Worm (Caenorhabditis elegans) whole organism, L3 larva: ENCODE results near the gene ceh-82.

Source experiments
- R02D3.7 ChIP-seq: fragments of 150-350 bp; optimal IDR thresholded peaks from 2 replicates; lab custom pipeline; 2014; ENCODE audit warnings: missing biosample characterization, missing genetic modification characterization
- ZK546.5 ChIP-seq: sonication (generic microtip); optimal IDR thresholded peaks from 2 replicates; lab custom pipeline; 2017; ENCODE audit warnings: missing biosample characterization, missing genetic modification characterization
- aly-2 ChIP-seq: fragments of 150-350 bp; optimal IDR thresholded peaks from 2 replicates; lab custom pipeline; 2014; ENCODE audit warnings: missing biosample characterization, missing genetic modification characterization
- ama-1 ChIP-seq: fragments of 150-350 bp; optimal IDR thresholded peaks from 2 replicates; lab custom pipeline; 2018
- ceh-9 ChIP-seq: sonication (generic microtip); optimal IDR thresholded peaks from 2 replicates; lab custom pipeline; 2018; ENCODE audit warnings: missing biosample characterization, missing genetic modification characterization
- egl-27 ChIP-seq: sonication (generic microtip); optimal IDR thresholded peaks from 4 replicates; lab custom pipeline; 2017; ENCODE audit warnings: missing biosample characterization, missing genetic modification reagents, missing genetic modification characterization
- egl-5 ChIP-seq: fragments of 150-350 bp; optimal IDR thresholded peaks from 2 replicates; lab custom pipeline; 2017; ENCODE audit warnings: missing biosample characterization, missing genetic modification reagents, missing genetic modification characterization, inconsistent platforms
- elt-1 ChIP-seq: fragments of 150-350 bp; optimal IDR thresholded peaks from 2 replicates; lab custom pipeline; 2014; ENCODE audit warnings: missing biosample characterization, missing genetic modification characterization
- elt-3 ChIP-seq, 3 experiments: fragments of 150-350 bp in 1 of 3; sonication (generic microtip) in 2 of 3; optimal IDR thresholded peaks; 2 replicates in 2 of 3; 4 replicates in 1 of 3; lab custom pipeline; 2014 to 2017; ENCODE audit warnings: missing biosample characterization in 3 of 3, missing genetic modification characterization in 3 of 3
- eor-1 ChIP-seq, 2 experiments: fragments of 150-350 bp; optimal IDR thresholded peaks; 2 replicates each; lab custom pipeline; 2014 to 2018; ENCODE audit warnings: missing biosample characterization in 2 of 2, missing genetic modification characterization in 2 of 2
- fkh-10 ChIP-seq: sonication (generic microtip); optimal IDR thresholded peaks from 2 replicates; lab custom pipeline; 2017; ENCODE audit warnings: missing biosample characterization, missing genetic modification reagents, missing genetic modification characterization
- fkh-2 ChIP-seq: fragments of 150-350 bp; optimal IDR thresholded peaks from 2 replicates; lab custom pipeline; 2014; ENCODE audit warnings: missing biosample characterization, missing genetic modification reagents, missing genetic modification characterization
- fos-1 ChIP-seq: fragments of 150-350 bp; optimal IDR thresholded peaks from 2 replicates; lab custom pipeline; 2014; ENCODE audit warnings: missing biosample characterization, missing genetic modification characterization
- hmg-11 ChIP-seq: sonication (generic microtip); optimal IDR thresholded peaks from 2 replicates; lab custom pipeline; 2016; ENCODE audit warnings: missing genetic modification characterization, missing compliant biosample characterization
- lin-15B ChIP-seq: fragments of 150-350 bp; optimal IDR thresholded peaks from 2 replicates; lab custom pipeline; 2014; ENCODE audit warnings: missing biosample characterization, missing genetic modification characterization
- lin-39 ChIP-seq: fragments of 150-350 bp; optimal IDR thresholded peaks from 2 replicates; lab custom pipeline; 2018; ENCODE audit warnings: missing biosample characterization, missing genetic modification reagents, missing genetic modification characterization
- lsy-12 ChIP-seq: sonication (generic microtip); optimal IDR thresholded peaks from 2 replicates; lab custom pipeline; 2016; ENCODE audit warnings: mild to moderate bottlenecking, missing genetic modification characterization, missing compliant biosample characterization
- mdl-1 ChIP-seq: fragments of 150-350 bp; optimal IDR thresholded peaks from 2 replicates; lab custom pipeline; 2014; ENCODE audit warnings: missing biosample characterization, missing genetic modification characterization
- mml-1 ChIP-seq: fragments of 150-350 bp; sonication (generic microtip); optimal IDR thresholded peaks from 3 replicates; lab custom pipeline; 2014; ENCODE audit warnings: missing biosample characterization, missing genetic modification characterization
- nfya-1 ChIP-seq: sonication (generic microtip); optimal IDR thresholded peaks from 2 replicates; lab custom pipeline; 2017; ENCODE audit warnings: missing genetic modification characterization, mild to moderate bottlenecking, missing compliant biosample characterization, antibody characterized with exemption, moderate library complexity; ENCODE audit not compliant: insufficient read depth
- nhr-11 ChIP-seq: fragments of 150-350 bp; optimal IDR thresholded peaks from 2 replicates; lab custom pipeline; 2014; ENCODE audit warnings: missing biosample characterization, missing genetic modification characterization
- nhr-12 ChIP-seq: fragments of 150-350 bp; optimal IDR thresholded peaks from 2 replicates; lab custom pipeline; 2014; ENCODE audit warnings: missing biosample characterization, missing genetic modification characterization
- nhr-23 ChIP-seq: fragments of 150-350 bp; optimal IDR thresholded peaks from 2 replicates; lab custom pipeline; 2014; ENCODE audit warnings: missing biosample characterization, missing genetic modification reagents, missing genetic modification characterization
- nhr-237 ChIP-seq: fragments of 150-350 bp; optimal IDR thresholded peaks from 2 replicates; lab custom pipeline; 2014; ENCODE audit warnings: missing biosample characterization, missing genetic modification characterization
- nhr-25 ChIP-seq: sonication (generic microtip); optimal IDR thresholded peaks from 2 replicates; lab custom pipeline; 2017; ENCODE audit warnings: missing biosample characterization, missing genetic modification characterization
- nhr-28 ChIP-seq: fragments of 150-350 bp; optimal IDR thresholded peaks from 2 replicates; lab custom pipeline; 2014; ENCODE audit warnings: missing biosample characterization, missing genetic modification characterization
- nhr-43 ChIP-seq: sonication (generic microtip); optimal IDR thresholded peaks from 2 replicates; lab custom pipeline; 2016; ENCODE audit warnings: mild to moderate bottlenecking, missing genetic modification characterization, missing compliant biosample characterization; ENCODE audit not compliant: poor library complexity, severe bottlenecking
- nhr-67 ChIP-seq: fragments of 150-350 bp; optimal IDR thresholded peaks from 2 replicates; lab custom pipeline; 2014; ENCODE audit warnings: missing biosample characterization, missing genetic modification characterization
- nhr-77 ChIP-seq: fragments of 150-350 bp; optimal IDR thresholded peaks from 2 replicates; lab custom pipeline; 2014; ENCODE audit warnings: missing biosample characterization, missing genetic modification characterization
- pha-4 ChIP-seq: fragments of 150-350 bp; optimal IDR thresholded peaks from 2 replicates; lab custom pipeline; 2014; ENCODE audit warnings: missing biosample characterization, missing genetic modification reagents, missing genetic modification characterization
- pqm-1 ChIP-seq: fragments of 150-350 bp; optimal IDR thresholded peaks from 2 replicates; lab custom pipeline; 2017; ENCODE audit warnings: missing biosample characterization, missing genetic modification characterization, inconsistent platforms
- sea-2 ChIP-seq: fragments of 150-350 bp; sonication (generic microtip); optimal IDR thresholded peaks from 4 replicates; lab custom pipeline; 2014; ENCODE audit warnings: missing biosample characterization, missing genetic modification reagents, missing genetic modification characterization
- skn-1 ChIP-seq: fragments of 150-350 bp; optimal IDR thresholded peaks from 2 replicates; lab custom pipeline; 2014; ENCODE audit warnings: missing biosample characterization, missing genetic modification characterization
- snpc-4 ChIP-seq: fragments of 150-350 bp; optimal IDR thresholded peaks from 2 replicates; lab custom pipeline; 2014; ENCODE audit warnings: missing biosample characterization, missing genetic modification characterization
- tbx-2 ChIP-seq: sonication (generic microtip); optimal IDR thresholded peaks from 2 replicates; lab custom pipeline; 2016; ENCODE audit warnings: mild to moderate bottlenecking, missing genetic modification characterization, missing compliant biosample characterization
- unc-62 ChIP-seq: fragments of 150-350 bp; sonication (generic microtip); optimal IDR thresholded peaks from 4 replicates; lab custom pipeline; 2014; ENCODE audit warnings: missing biosample characterization, missing genetic modification reagents, missing genetic modification characterization
- ztf-11 ChIP-seq: fragments of 150-350 bp; optimal IDR thresholded peaks from 2 replicates; lab custom pipeline; 2014; ENCODE audit warnings: missing biosample characterization, missing genetic modification characterization
- ztf-4 ChIP-seq: fragments of 150-350 bp; optimal IDR thresholded peaks from 2 replicates; lab custom pipeline; 2014; ENCODE audit warnings: missing biosample characterization, missing genetic modification characterization

ceh-82 gene

ce11 chrII:1741248-1741647 lies 9.2 kb downstream of the ceh-82 start, which contains the start of gene K07G6.1:
K07G6.1 (plus strand) TSS chrII:1741548.
- TF ChIP-seq ztf-11 (no peak), tbx-2 (tag; lab: Kevin White, UChicago) (no peak), eor-1 (tag; optimal IDR thresholded peaks at IDR 0.05; lab: Kevin White, UChicago) (no peak), lsy-12 (no peak), fkh-10 (GFP tag; lab: Kevin White, UChicago) (no peak), nhr-12 (tag; lab: Kevin White, UChicago) (no peak), nhr-11 (tag; lab: Kevin White, UChicago) (no peak), egl-27 (tag; lab: Kevin White, UChicago) (no peak), elt-3 (tag; optimal IDR thresholded peaks at IDR 0.05; lab: Kevin White, UChicago) (no peak), hmg-11 (no peak), fos-1 (no peak), egl-5 (tag; lab: Kevin White, UChicago) (no peak), snpc-4 (no peak), pqm-1 (tag; lab: Kevin White, UChicago) (no peak)
- TF ChIP-seq, all 47 proteins: peak for 0

DNA sequence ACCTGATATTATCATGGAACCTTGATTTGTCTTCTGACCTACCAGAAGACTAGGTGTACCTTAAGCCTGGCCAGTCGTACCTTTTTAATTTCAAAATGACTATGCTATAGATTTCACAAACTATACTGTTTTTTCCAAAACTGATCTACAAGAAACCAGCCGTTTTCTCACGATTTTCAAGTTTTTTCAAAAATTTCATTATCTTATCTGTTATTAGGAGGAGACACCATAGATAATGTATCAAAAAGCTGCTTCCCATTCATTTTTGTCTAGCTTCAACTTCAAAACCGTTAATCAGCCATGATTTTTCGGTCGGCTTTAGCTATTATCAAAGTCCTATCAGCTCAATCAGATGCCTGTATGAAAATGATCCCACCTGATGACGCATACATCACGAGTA lies 10.5 kb downstream of the ceh-82 start, which contains the start of gene F36H5.12:
Gene F36H5.12, plus strand, starts transcription at position 301 of the 400 bp plus-strand sequence.
- TF ChIP-seq ama-1 (lab: Kevin White, UChicago): no peak
- TF ChIP-seq ztf-4 (tag; lab: Kevin White, UChicago): no peak
- TF ChIP-seq nhr-77 (tag; lab: Kevin White, UChicago): no peak
- no peak for TF ChIP-seq fos-1
- no peak for TF ChIP-seq fkh-2 (tag; lab: Kevin White, UChicago)
- TF ChIP-seq fkh-10 (GFP tag; lab: Kevin White, UChicago): no peak

DNA sequence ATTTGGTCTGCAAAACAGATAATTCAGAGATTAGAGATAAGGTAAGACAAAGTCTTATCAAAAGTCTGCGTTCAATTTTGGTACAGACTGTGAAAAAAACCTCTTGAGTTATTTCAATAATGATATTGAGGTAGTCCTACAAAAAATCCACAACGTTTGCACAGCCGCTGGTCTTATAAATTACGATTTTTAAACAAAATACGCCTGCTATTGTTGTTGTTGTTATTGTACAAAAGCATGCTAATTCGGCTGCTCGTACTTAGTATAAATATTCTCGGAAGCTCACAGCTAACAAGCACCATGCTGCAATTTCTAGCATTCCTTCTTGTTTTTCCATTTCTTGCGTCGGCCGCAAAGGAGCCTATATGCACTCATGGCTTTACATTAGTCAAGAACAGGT lies 12.2 kb downstream of the ceh-82 start, which contains the start of gene clec-19:
Gene clec-19, plus strand, starts transcription at position 301 of the 400 bp plus-strand sequence.
- TF ChIP-seq skn-1 (tag; lab: Kevin White, UChicago): no peak
- TF ChIP-seq, all 47 proteins: peak for 0

- TF ChIP-seq sea-2 (no peak), hmg-11 (no peak), lin-39 (no peak), nhr-23 (tag; lab: Kevin White, UChicago) (no peak), ZK546.5 (tag; lab: Kevin White, UChicago) (no peak), pha-4 (tag; lab: Kevin White, UChicago) (no peak), lin-15B (tag; lab: Kevin White, UChicago) (no peak)
Measured at ce11 chrII:1750413-1750812, 18.4 kb downstream of the ceh-82 start, which contains the start of the genes F36H5.13 and F36H5.8. F36H5.13 (minus strand) TSS chrII:1750513. F36H5.8 (minus strand) TSS chrII:1750686.

DNA sequence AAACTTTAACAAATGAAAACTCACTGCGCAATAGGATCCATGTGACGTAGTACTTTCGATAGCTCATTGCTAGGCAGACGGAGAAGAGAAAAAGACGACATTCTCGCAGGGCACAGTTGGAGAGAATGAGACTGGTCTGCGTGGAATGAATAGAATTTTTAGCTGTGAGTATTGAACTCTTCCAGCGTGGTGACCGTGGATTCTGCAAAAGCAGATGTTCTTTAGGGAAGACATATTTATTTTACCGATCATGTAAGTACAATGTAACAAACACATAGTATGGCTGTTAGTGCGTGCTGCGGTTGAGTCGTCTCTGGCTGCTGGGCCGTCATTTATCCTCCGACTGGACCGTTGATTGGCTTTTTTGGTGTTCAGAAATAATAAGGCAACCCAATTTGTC lies 21.0 kb downstream of the ceh-82 start, which contains the start of gene F36H5.9:
Gene F36H5.9, minus strand, starts transcription at position 101 of the 400 bp plus-strand sequence.
- TF ChIP-seq unc-62 (GFP tag; lab: Kevin White, UChicago): no peak
- TF ChIP-seq fkh-10 (GFP tag; lab: Kevin White, UChicago): no peak
- no peak for TF ChIP-seq aly-2 (tag; lab: Kevin White, UChicago)
- TF ChIP-seq R02D3.7 (tag; lab: Kevin White, UChicago): no peak
- TF ChIP-seq fos-1: no peak
- TF ChIP-seq elt-3 (tag; optimal IDR thresholded peaks at IDR 0.05; lab: Kevin White, UChicago): no peak
- TF ChIP-seq mml-1: no peak
- TF ChIP-seq nhr-28 (tag; lab: Kevin White, UChicago): no peak
- TF ChIP-seq ama-1 (lab: Kevin White, UChicago): no peak
- no peak for TF ChIP-seq elt-1 (tag; lab: Kevin White, UChicago)
- no peak for TF ChIP-seq snpc-4
- TF ChIP-seq lin-15B (tag; lab: Kevin White, UChicago): no peak
- TF ChIP-seq pha-4 (tag; lab: Kevin White, UChicago): no peak

- no peak for TF ChIP-seq nfya-1
- no peak for TF ChIP-seq nhr-77 (tag; lab: Kevin White, UChicago)
- no peak for TF ChIP-seq unc-62 (GFP tag; lab: Kevin White, UChicago)
- TF ChIP-seq nhr-237 (tag; lab: Kevin White, UChicago): no peak
- TF ChIP-seq sea-2: no peak
- no peak for TF ChIP-seq nhr-67 (tag; lab: Kevin White, UChicago)
- TF ChIP-seq tbx-2 (tag; lab: Kevin White, UChicago): no peak
- TF ChIP-seq mdl-1 (tag; lab: Kevin White, UChicago): no peak
- no peak for TF ChIP-seq fkh-10 (GFP tag; lab: Kevin White, UChicago)
- TF ChIP-seq ceh-9: no peak
- no peak for TF ChIP-seq pha-4 (tag; lab: Kevin White, UChicago)
- no peak for TF ChIP-seq nhr-25 (tag; lab: Kevin White, UChicago)
- TF ChIP-seq nhr-43 (tag; lab: Kevin White, UChicago): no peak
- TF ChIP-seq lin-15B (tag; lab: Kevin White, UChicago): no peak
- no peak for TF ChIP-seq skn-1 (tag; lab: Kevin White, UChicago)
- TF ChIP-seq lin-39: no peak
- no peak for TF ChIP-seq nhr-11 (tag; lab: Kevin White, UChicago)
- TF ChIP-seq pqm-1 (tag; lab: Kevin White, UChicago): no peak
- TF ChIP-seq egl-5 (tag; lab: Kevin White, UChicago): no peak
- TF ChIP-seq ZK546.5 (tag; lab: Kevin White, UChicago): no peak
Measured at ce11 chrII:1756072-1756471, 24.0 kb downstream of the ceh-82 start, which contains the start of gene F36H5.17. F36H5.17 (minus strand) TSS chrII:1756172.
